Fruit fly (Drosophila melanogaster): ENCODE measurements around the gene CG7264.
A peak's percentile ranks its signal among the peaks of the same experiment; 100 is the strongest.

CG7264 gene

dm6 chr3L:11822446-11823334, 6.1 kb upstream of the CG7264 start, which contains the start of gene RpL10Ab:
Gene RpL10Ab, plus strand, starts transcription at chr3L:11822851.
- peak; percentile 37 for TF ChIP-seq CG17801 (GFP tag; optimal IDR thresholded peaks at IDR 0.05; ENCODE audit: partially characterized antibody)

dm6 chr3L:11825560-11826153, 3.2 kb upstream of the CG7264 start, which contains the start of gene CG32095:
Gene CG32095, minus strand, starts transcription at chr3L:11825732.
- no peak for TF ChIP-seq CG17801 (GFP tag; optimal IDR thresholded peaks at IDR 0.05; ENCODE audit: partially characterized antibody)

dm6 chr3L:11831199-11831598, 2.4 kb downstream of the CG7264 start:
- TF ChIP-seq CG17801 (GFP tag; optimal IDR thresholded peaks at IDR 0.05; ENCODE audit: partially characterized antibody), result no peak

- no peak for TF ChIP-seq CG17801 (GFP tag; optimal IDR thresholded peaks at IDR 0.05; ENCODE audit: partially characterized antibody)
Observed at dm6 chr3L:11832360-11833295, 3.8 kb downstream of the CG7264 start.

dm6 chr3L:11833296-11833717, 4.5 kb downstream of the CG7264 start, which contains the start of gene CycA:
Gene CycA, minus strand, starts transcription at chr3L:11833578.
- TF ChIP-seq CG17801 (GFP tag; optimal IDR thresholded peaks at IDR 0.05; ENCODE audit: partially characterized antibody), result peak; percentile 21

dm6 chr3L:11836575-11837077, 7.8 kb downstream of the CG7264 start, which contains the start of gene CG43064:
Gene CG43064, minus strand, starts transcription at chr3L:11836721.
- TF ChIP-seq CG17801 (GFP tag; optimal IDR thresholded peaks at IDR 0.05; ENCODE audit: partially characterized antibody), result no peak

- no peak for TF ChIP-seq CG17801 (GFP tag; optimal IDR thresholded peaks at IDR 0.05; ENCODE audit: partially characterized antibody)
Observed at dm6 chr3L:11847703-11848102, 18.9 kb downstream of the CG7264 start, which contains the start of gene CG12521. Gene CG12521, minus strand, starts transcription at chr3L:11847803.

dm6 chr3L:11852924-11853323, 24.1 kb downstream of the CG7264 start:
- no peak for TF ChIP-seq CG17801 (GFP tag; optimal IDR thresholded peaks at IDR 0.05; ENCODE audit: partially characterized antibody)

- TF ChIP-seq CG17801 (GFP tag; optimal IDR thresholded peaks at IDR 0.05; ENCODE audit: partially characterized antibody), result no peak
Observed at dm6 chr3L:11858745-11859144, 29.9 kb downstream of the CG7264 start.

dm6 chr3L:11862266-11862665, 33.4 kb downstream of the CG7264 start:
- no peak for TF ChIP-seq CG17801 (GFP tag; optimal IDR thresholded peaks at IDR 0.05; ENCODE audit: partially characterized antibody)

- no peak for TF ChIP-seq CG17801 (GFP tag; optimal IDR thresholded peaks at IDR 0.05; ENCODE audit: partially characterized antibody)
Observed at dm6 chr3L:11863587-11863986, 34.8 kb downstream of the CG7264 start.

- no peak for TF ChIP-seq CG17801 (GFP tag; optimal IDR thresholded peaks at IDR 0.05; ENCODE audit: partially characterized antibody)
Observed at dm6 chr3L:11869328-11869727, 40.5 kb downstream of the CG7264 start.

dm6 chr3L:11871205-11871604, 42.4 kb downstream of the CG7264 start, which contains the start of gene CG5906:
Gene CG5906, minus strand, starts transcription at chr3L:11871305.
- no peak for TF ChIP-seq CG17801 (GFP tag; optimal IDR thresholded peaks at IDR 0.05; ENCODE audit: partially characterized antibody)

dm6 chr3L:11874758-11875157, 45.9 kb downstream of the CG7264 start:
- no peak for TF ChIP-seq CG17801 (GFP tag; optimal IDR thresholded peaks at IDR 0.05; ENCODE audit: partially characterized antibody)

Measured in ovary, adult (tissue).